Worm (Caenorhabditis elegans): ENCODE measurements around the gene W06G6.2.

Gene W06G6.2

ce11 chrV:16604301-16604700 is 24.8 kb upstream of the W06G6.2 start:
- TF ChIP-seq unc-62 (GFP tag; optimal IDR thresholded peaks at IDR 0.05), result no peak

DNA sequence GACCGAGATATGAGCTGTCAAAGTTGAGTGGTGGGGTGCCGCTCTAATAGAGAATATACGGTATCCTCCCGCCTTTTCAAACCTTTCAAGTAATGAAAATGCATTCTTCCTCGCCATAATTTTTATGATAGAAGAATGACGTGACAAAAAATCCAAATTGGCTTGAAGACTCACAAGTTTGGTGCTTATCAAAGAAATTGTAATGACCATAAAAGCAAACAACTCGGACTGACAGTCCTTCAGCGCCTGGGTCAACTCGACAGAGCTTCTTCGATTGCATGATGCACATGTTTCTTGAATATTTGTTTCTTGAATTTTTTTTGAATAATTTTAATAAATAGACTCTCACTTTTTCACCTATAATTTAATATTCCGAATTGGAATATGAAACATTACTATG is 23.6 kb upstream of the W06G6.2 start:
- TF ChIP-seq unc-62 (GFP tag; optimal IDR thresholded peaks at IDR 0.05), result no peak

DNA sequence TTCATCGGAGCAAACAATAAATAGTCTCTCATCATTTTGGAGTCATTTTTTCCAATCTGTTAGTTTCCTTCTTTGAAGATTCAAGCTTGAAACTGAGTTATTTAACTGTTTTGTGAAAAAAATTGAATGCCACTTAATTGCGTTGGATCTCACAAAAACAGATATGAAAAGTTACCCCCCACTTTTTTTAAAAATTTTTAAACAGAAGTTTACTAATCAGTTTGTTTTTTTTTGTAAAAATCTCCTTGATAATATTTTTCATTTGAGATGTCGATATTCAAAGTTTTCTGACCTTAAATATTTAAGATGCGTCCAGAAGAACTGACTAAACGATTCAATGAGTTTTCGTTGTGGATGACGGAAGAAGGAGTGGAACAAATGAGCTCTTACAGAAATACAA is 22.8 kb upstream of the W06G6.2 start, which contains the start of gene Y32B12C.1:
TSS of gene Y32B12C.1 (plus strand) at position 301 of the 400 bp plus-strand sequence.
- no peak for TF ChIP-seq unc-62 (GFP tag; optimal IDR thresholded peaks at IDR 0.05)

DNA sequence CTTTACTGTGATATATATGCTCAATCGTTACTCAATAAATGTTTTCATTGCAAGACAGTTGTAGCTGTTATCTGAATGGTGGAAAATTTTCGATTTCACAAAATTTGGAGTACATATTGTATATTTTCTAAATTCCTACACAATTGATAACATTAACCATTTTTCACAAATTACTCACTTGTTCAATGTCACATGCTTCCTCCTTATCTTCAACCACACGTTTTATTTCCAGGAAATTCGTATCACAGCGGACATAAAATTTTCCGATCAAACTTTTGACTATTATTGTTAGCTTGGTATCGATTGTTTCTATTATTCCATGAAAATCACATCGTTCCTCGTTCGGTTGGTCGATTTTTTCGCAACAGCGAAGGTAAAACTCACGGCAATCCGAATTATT is 20.6 kb upstream of the W06G6.2 start:
- TF ChIP-seq unc-62 (GFP tag; optimal IDR thresholded peaks at IDR 0.05), result no peak

DNA sequence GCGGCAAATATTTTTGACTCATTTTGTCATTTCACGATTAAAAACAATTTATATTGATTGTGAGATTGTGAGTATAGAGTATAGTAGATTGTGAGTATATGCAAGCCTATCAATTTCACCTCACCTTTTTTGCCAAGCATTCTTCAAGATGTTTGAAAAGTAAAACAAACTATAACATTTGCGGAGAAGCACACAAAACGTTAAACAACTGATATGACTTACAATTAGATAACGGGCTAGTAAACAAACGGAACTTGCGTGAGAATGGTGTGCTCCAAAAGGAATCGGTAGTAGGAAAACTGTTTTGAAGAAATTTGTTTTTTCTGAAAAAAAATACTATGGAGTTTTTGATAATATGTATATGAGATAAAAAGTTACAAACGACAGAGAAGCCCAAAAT is 19.0 kb upstream of the W06G6.2 start:
- no peak for TF ChIP-seq unc-62 (GFP tag; optimal IDR thresholded peaks at IDR 0.05)

DNA sequence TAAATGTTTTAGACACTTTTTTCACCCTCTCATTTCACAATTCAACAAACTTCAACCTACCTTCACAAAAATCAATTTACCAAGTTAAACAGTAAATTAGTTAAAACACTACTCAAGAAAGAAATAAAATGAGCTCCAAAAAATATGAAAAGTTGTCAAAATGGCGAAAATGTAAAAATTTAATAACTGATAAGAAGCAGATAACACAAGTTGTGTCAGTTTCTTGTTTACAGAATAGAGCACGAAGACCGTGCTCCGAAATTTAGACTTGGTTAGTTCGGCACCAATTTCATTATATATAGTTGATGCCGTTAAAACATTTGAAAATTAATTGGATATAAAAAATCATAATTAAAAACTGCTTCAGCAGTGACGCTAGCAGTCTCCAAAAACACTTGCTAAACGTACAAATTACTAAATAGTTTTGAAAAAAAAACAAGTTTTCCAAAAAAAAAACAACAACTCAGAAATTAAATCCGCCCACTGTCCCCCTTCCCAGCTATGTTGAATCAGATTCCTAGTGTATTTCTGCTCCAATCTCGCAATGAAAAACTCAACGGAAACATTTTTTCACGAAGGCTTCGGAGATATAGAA is 18.2 kb upstream of the W06G6.2 start, which contains the start of gene srw-54:
TSS of gene srw-54 (plus strand) at position 545 of the 595 bp plus-strand sequence.
- TF ChIP-seq unc-62 (GFP tag; optimal IDR thresholded peaks at IDR 0.05), result no peak

DNA sequence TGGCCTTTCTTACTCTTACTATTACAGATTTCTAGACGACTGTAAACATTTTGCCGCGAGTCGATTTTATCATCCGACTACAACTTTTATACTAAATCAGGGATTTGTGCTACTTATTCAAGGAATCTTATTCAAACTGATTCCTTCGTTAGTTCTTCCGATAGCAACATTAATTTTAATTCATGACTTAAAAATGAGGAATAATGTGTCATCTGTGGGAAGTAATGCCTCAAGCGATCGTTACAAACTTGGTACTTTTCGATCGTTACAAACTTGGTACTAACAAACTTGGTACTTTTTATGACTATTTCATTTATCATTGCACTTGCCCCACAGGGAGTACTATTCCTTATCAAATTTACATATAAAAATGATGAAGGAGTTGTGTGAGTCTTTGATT is 11.6 kb upstream of the W06G6.2 start, which contains the start of gene Y70C5A.4:
TSS of gene Y70C5A.4 (plus strand) at position 301 of the 400 bp plus-strand sequence.
- no peak for TF ChIP-seq unc-62 (GFP tag; optimal IDR thresholded peaks at IDR 0.05)

DNA sequence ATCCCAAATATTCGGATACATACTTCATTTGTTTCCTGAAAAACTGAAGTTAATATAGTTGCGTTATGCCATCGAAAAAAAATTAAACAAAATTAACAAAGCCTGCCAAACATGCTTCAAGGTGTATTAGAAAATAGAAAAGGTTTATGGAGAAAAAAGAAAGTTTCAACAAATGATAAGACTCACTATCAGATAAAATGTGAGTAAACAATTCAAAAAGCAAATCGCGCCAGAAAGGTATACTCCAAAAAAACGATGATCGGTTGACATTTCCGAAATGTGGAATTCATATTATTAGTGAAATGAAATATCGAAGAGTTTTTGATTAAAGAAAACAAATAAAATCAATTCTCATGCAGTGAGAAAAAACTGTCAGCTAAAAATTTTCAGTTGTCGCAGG is 8.2 kb upstream of the W06G6.2 start, which contains the start of gene Y70C5A.3:
TSS of gene Y70C5A.3 (minus strand) at position 50 of the 400 bp plus-strand sequence.
- no peak for TF ChIP-seq unc-62 (GFP tag; optimal IDR thresholded peaks at IDR 0.05)

DNA sequence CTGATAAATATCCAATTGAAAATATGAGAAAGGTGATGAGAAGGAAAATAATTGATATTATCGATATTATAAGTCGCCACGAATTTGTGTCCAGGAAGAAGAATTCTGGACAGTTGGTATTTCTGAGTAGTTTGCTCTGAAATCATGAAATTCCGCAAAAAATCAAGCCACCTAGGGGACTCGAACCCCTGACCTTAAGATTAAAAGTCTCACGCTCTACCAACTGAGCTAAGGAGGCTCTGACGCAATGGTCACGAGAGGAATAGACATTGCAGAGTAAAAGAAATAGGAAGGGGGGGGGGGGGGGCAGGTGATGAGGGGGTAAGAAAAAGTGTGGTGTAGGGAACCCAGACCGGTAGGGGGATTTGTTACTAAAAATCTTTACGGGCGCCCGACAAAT is 7.2 kb upstream of the W06G6.2 start:
- no peak for TF ChIP-seq unc-62 (GFP tag; optimal IDR thresholded peaks at IDR 0.05)

ce11 chrV:16622754-16623261 is 6.3 kb upstream of the W06G6.2 start, which contains the start of gene Y70C5A.2:
TSS of gene Y70C5A.2 (minus strand) at chrV:16623211.
- TF ChIP-seq unc-62 (GFP tag; optimal IDR thresholded peaks at IDR 0.05), result no peak

DNA sequence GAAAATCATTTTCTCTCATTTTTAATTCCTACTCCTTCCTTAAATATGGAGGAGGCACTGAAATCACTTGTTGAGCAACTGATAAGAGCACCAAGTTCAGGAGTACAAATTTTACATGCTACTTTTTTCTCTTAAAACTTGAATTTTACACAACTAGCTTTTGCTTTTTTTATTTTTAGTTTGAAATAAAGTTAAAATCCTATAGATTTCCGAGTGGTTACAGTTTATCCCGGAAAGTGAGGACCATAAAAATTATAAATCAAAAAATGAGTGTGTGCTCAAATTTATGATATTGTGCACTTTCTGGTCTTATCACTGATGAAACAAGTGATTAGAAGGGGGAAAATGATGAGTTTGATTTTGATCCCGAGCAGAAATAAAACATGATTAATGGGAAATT is 1.1 kb upstream of the W06G6.2 start, which contains the start of gene oac-53:
TSS of gene oac-53 (minus strand) at position 9 of the 400 bp plus-strand sequence.
- no peak for TF ChIP-seq unc-62 (GFP tag; optimal IDR thresholded peaks at IDR 0.05)

ce11 chrV:16629600-16629999 is 509 bp downstream of the W06G6.2 start, which contains the start of gene srd-21:
TSS of gene srd-21 (plus strand) at chrV:16629900.
- TF ChIP-seq unc-62 (GFP tag; optimal IDR thresholded peaks at IDR 0.05), result no peak

DNA sequence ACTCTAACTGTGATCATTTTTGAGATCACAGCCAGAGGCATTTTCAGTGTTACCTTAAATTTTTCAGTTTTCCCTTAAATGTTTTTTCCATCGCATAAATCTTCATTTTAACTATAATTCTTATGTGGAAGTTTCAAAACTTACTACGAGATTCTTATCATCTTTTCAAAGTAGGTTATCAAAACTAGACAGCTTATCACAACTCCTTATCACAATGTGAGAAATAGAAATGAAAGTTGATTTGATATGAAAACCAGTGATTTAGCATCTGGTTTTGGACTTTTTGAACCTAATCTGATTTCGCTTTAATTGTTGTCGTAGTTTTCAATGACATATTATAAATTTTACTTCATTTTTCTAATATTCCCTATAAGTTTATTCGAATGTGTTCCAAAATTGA is 6.8 kb downstream of the W06G6.2 start, which contains the start of gene mltn-11:
TSS of gene mltn-11 (plus strand) at position 276 of the 400 bp plus-strand sequence.
- TF ChIP-seq unc-62 (GFP tag; optimal IDR thresholded peaks at IDR 0.05), result no peak

DNA sequence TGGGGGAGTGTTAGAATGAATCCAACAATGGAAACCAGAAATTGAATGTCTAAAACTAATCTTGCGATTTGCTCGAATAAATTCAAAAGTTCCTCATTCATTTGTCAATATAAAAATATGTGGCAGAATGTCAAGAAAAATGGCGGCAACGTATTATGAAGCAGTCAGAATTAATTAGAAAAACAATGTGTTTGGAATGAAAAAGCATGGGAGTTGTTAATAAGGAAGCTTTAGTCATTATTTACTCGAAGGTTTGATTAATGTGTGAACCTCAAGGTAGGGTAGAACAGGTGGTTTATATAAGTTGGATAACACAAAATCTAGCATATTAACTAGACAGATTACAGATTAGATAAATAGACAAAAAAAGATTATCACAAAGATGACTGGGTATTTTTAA is 9.1 kb downstream of the W06G6.2 start, which contains the start of gene srw-76:
TSS of gene srw-76 (minus strand) at position 101 of the 400 bp plus-strand sequence.
- no peak for TF ChIP-seq unc-62 (GFP tag; optimal IDR thresholded peaks at IDR 0.05)

- TF ChIP-seq unc-62 (GFP tag; optimal IDR thresholded peaks at IDR 0.05), result no peak
Observed at ce11 chrV:16640366-16640765, 11.3 kb downstream of the W06G6.2 start.

- no peak for TF ChIP-seq unc-62 (GFP tag; optimal IDR thresholded peaks at IDR 0.05)
Observed at ce11 chrV:16643558-16643957, 14.5 kb downstream of the W06G6.2 start, which contains the start of gene srw-77. TSS of gene srw-77 (minus strand) at chrV:16643658.
